Fruit fly (Drosophila melanogaster) whole organism: ENCODE measurements around the gene Nthl1.

Experiments used
- EcR ChIP-seq, 2 experiments: fragments of >200 bp; optimal IDR thresholded peaks; 2 replicates each; lab custom pipeline; 2017; ENCODE audit warnings: missing biosample characterization in 2 of 2, missing genetic modification characterization in 2 of 2, missing genetic modification reagents in 2 of 2
- pan ChIP-seq: fragments of >200 bp; optimal IDR thresholded peaks from 2 replicates; lab custom pipeline; 2017

DNA sequence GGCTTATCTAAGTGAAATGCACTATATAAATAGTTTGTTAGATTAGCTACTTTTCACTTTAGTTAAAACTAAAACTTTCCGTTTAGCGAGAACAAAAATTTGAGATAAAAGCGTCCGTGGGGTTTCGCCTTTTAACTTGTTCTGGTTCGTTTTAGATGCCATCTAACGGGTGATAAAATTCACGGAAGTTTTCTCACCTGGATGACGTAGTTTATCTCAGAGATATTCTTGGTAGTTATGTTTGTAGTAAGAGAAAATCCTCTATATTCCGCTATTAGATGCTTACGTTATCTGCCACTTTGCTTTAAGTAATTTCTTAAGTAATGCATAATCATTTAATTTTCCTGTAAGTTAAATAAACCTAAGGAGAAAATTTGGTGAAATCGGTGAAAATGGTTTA, 6.4 kb upstream of the Nthl1 start, which contains the start of gene CG9270:
- TF ChIP-seq EcR (GFP tag; optimal IDR thresholded peaks at IDR 0.05; lab: Kevin White, UChicago) = no peak
- TF ChIP-seq pan = no peak
